Worm (Caenorhabditis elegans) whole organism, midembryonic: Measurements from ENCODE around the gene C08F11.12.

Source experiments
- cog-1 ChIP-seq: sonication (generic microtip); optimal IDR thresholded peaks from 2 replicates; lab custom pipeline; 2016; ENCODE audit warnings: missing genetic modification characterization, missing compliant biosample characterization
- flt-1 ChIP-seq: fragments of 200-800 bp; sonication (Bioruptor generic); IDR thresholded peaks from 2 replicates; pipeline ENCODE4 v1.3.6; 2022; ENCODE audit warnings: missing genetic modification characterization, missing compliant biosample characterization
- klf-2 ChIP-seq: fragments of 200-800 bp; sonication (Bioruptor generic); conservative IDR thresholded peaks from 2 replicates; pipeline ENCODE4 v1.3.6; 2022; ENCODE audit warnings: missing genetic modification reagents, missing genetic modification characterization, missing compliant biosample characterization
- med-1 ChIP-seq: sonication (generic microtip); optimal IDR thresholded peaks from 2 replicates; lab custom pipeline; 2017; ENCODE audit warnings: missing genetic modification characterization, mild to moderate bottlenecking, missing compliant biosample characterization, antibody characterized with exemption, missing genetic modification reagents; ENCODE audit not compliant: insufficient read depth
- ref-1 ChIP-seq: fragments of 200-800 bp; sonication (Bioruptor generic); conservative IDR thresholded peaks from 2 replicates; pipeline ENCODE4 v1.3.6; 2022; ENCODE audit warnings: missing genetic modification reagents, missing genetic modification characterization, missing compliant biosample characterization
- tab-1 ChIP-seq: fragments of 200-800 bp; sonication (Bioruptor generic); IDR thresholded peaks from 2 replicates; pipeline ENCODE4 v1.3.6; 2022; ENCODE audit warnings: missing genetic modification characterization, missing compliant biosample characterization
- ztf-23 ChIP-seq: fragments of 200-800 bp; sonication (Bioruptor generic); IDR thresholded peaks from 2 replicates; pipeline ENCODE4 v1.3.6; 2022; ENCODE audit warnings: missing genetic modification reagents, missing genetic modification characterization, missing compliant biosample characterization
- ztf-29 ChIP-seq: fragments of 200-800 bp; sonication (Bioruptor generic); IDR thresholded peaks from 2 replicates; pipeline ENCODE4 v1.3.6; 2022; ENCODE audit warnings: missing genetic modification reagents, missing genetic modification characterization, missing compliant biosample characterization

ce11 chrIV:13666849-13667430 is 15.6 kb upstream of the C08F11.12 start, which contains the start of gene fbxa-215:
- TF ChIP-seq med-1 (GFP tag; lab: Kevin White, UChicago) (no peak), tab-1 (GFP tag; lab: Robert Waterston, UW) (no peak), flt-1 (GFP tag; lab: Robert Waterston, UW) (no peak), ref-1 (no peak), ztf-29 (GFP tag; lab: Robert Waterston, UW) (no peak), cog-1 (tag; lab: Kevin White, UChicago) (no peak), ztf-23 (GFP tag; lab: Robert Waterston, UW) (no peak), klf-2 (GFP tag; lab: Robert Waterston, UW) (no peak)
